Worm (Caenorhabditis elegans): ENCODE measurements around the gene scvp-1.

Gene scvp-1

DNA sequence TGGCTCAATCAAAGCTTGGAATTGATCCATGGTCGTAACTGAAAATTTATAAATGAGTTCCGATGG, 34.1 kb downstream of the scvp-1 start, which contains the start of gene sec-61.G:
Gene sec-61.G (minus strand): TSS at position 38 of the 66 bp plus-strand sequence.
- no peak for TF ChIP-seq jun-1 (tag; optimal IDR thresholded peaks at IDR 0.05)
- no peak for TF ChIP-seq ceh-9 (tag; optimal IDR thresholded peaks at IDR 0.05)
- TF ChIP-seq nhr-67 (tag; optimal IDR thresholded peaks at IDR 0.05) = no peak
- no peak for TF ChIP-seq lin-39 (tag; optimal IDR thresholded peaks at IDR 0.05)
- no peak for TF ChIP-seq zag-1 (tag; optimal IDR thresholded peaks at IDR 0.05)
- TF ChIP-seq mdl-1 (tag; optimal IDR thresholded peaks at IDR 0.05) = no peak
- no peak for TF ChIP-seq ZK546.5 (tag; optimal IDR thresholded peaks at IDR 0.05)
- no peak for TF ChIP-seq lin-15B (tag; optimal IDR thresholded peaks at IDR 0.05)
- no peak for TF ChIP-seq fos-1 (tag; optimal IDR thresholded peaks at IDR 0.05)
- no peak for TF ChIP-seq nhr-12 (tag; optimal IDR thresholded peaks at IDR 0.05)
- TF ChIP-seq ceh-82 (tag; optimal IDR thresholded peaks at IDR 0.05) = no peak
- TF ChIP-seq aly-2 (tag; optimal IDR thresholded peaks at IDR 0.05) = no peak
- no peak for TF ChIP-seq R02D3.7 (tag; optimal IDR thresholded peaks at IDR 0.05)
- TF ChIP-seq ama-1 (optimal IDR thresholded peaks at IDR 0.05) = no peak
- no peak for TF ChIP-seq skn-1 (tag; optimal IDR thresholded peaks at IDR 0.05)
- no peak for TF ChIP-seq mml-1 (tag; optimal IDR thresholded peaks at IDR 0.05)
- TF ChIP-seq lsy-12 (tag; optimal IDR thresholded peaks at IDR 0.05) = no peak
- no peak for TF ChIP-seq egl-5 (tag; optimal IDR thresholded peaks at IDR 0.05)

DNA sequence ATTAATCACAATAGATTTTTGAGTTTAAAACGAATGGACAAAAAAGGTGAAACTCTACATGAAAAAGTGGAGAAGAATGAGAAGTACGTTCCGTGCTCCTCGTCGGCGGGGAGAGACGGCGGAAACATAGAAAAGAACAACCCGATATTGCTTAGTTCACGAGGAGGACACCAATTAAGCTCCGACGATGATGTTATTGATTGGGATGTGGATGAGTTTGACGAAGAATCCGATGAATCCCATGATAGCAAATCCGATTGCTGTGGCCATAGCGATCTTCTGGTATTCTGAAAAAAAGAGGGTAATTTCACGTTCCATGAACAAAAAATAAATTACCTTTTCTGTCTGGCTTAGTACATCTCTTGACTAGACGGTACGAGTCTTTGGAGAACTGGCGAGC, 34.4 kb downstream of the scvp-1 start:
- TF ChIP-seq R02D3.7 (tag; optimal IDR thresholded peaks at IDR 0.05) = no peak
- no peak for TF ChIP-seq ceh-28 (tag; optimal IDR thresholded peaks at IDR 0.05)
- no peak for TF ChIP-seq ZK546.5 (tag; optimal IDR thresholded peaks at IDR 0.05)
- TF ChIP-seq nhr-11 (tag; optimal IDR thresholded peaks at IDR 0.05) = no peak
- no peak for TF ChIP-seq skn-1 (tag; optimal IDR thresholded peaks at IDR 0.05)
- no peak for TF ChIP-seq egl-27 (tag; optimal IDR thresholded peaks at IDR 0.05)
- TF ChIP-seq daf-12 (tag; optimal IDR thresholded peaks at IDR 0.05) = no peak
- no peak for TF ChIP-seq unc-62 (GFP tag; optimal IDR thresholded peaks at IDR 0.05)
- TF ChIP-seq snpc-4 (tag; optimal IDR thresholded peaks at IDR 0.05) = no peak
- no peak for TF ChIP-seq ztf-11 (tag; optimal IDR thresholded peaks at IDR 0.05)

DNA sequence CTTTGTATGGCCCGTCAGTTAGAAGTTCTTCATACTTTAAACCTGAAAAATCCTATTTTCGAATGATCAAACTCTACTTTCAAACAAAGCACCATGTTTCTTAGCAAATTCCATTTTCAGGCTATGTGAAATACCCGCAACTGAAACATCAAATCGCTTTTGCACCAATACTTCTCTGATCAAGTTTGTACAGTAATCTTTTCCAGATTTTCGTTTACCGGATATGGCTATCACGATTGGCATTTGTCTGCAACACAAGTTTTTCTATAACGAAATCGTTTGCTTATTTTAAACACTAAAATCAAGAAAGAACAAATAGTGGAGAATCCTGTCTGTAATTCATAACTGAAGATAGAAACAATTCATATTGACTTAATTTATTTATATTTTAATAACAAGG, 34.8 kb downstream of the scvp-1 start, which contains the start of gene F32D8.13:
Gene F32D8.13 (minus strand): TSS at position 249 of the 400 bp plus-strand sequence.
- TF ChIP-seq nhr-23 (tag; optimal IDR thresholded peaks at IDR 0.05) = peak; percentile 18
- no peak for TF ChIP-seq nfya-1 (tag; optimal IDR thresholded peaks at IDR 0.05; ENCODE audit: insufficient read depth)
- TF ChIP-seq nhr-43 (tag; optimal IDR thresholded peaks at IDR 0.05; ENCODE audit: poor library complexity, severe bottlenecking) = peak; percentile 5

DNA sequence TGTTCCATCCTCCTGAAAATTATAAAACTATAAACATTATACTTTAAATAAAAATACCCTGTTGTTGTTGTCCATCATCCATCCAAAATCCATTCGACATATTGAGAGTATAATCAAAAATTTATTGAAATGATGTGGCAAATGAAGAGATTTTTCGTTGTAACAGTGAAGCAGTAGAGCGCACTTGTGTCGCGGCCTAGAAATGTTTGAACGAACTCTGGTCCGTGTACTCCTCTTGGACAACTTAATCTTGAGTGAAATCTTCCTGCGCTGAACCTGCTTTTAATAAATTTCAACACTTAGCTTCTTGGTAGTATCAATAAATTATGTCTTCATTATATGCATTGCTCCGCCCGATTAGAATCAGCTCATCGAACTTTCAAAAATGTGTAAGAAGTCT, 36.5 kb downstream of the scvp-1 start, which contains the start of the genes F32D8.14 and F32D8.5:
Gene F32D8.14 (minus strand): TSS at position 188 of the 400 bp plus-strand sequence.
Gene F32D8.5 (plus strand): TSS at position 200 of the 400 bp plus-strand sequence.
- TF ChIP-seq lin-15B (tag; optimal IDR thresholded peaks at IDR 0.05) = peak; percentile 92
- peak; percentile 81 for TF ChIP-seq pha-4 (tag; optimal IDR thresholded peaks at IDR 0.05)
- peak; percentile 91 for TF ChIP-seq nhr-23 (tag; optimal IDR thresholded peaks at IDR 0.05)
- TF ChIP-seq egl-5 (tag; optimal IDR thresholded peaks at IDR 0.05) = peak; percentile 79
- no peak for TF ChIP-seq nhr-11 (tag; optimal IDR thresholded peaks at IDR 0.05)
- no peak for TF ChIP-seq eor-1 (tag; optimal IDR thresholded peaks at IDR 0.05)
- no peak for TF ChIP-seq fkh-2 (tag; optimal IDR thresholded peaks at IDR 0.05)
- TF ChIP-seq nfya-1 (tag; optimal IDR thresholded peaks at IDR 0.05; ENCODE audit: insufficient read depth) = peak; percentile 81
- peak; percentile 53 for TF ChIP-seq ztf-4 (tag; optimal IDR thresholded peaks at IDR 0.05)
- TF ChIP-seq zag-1 (tag; optimal IDR thresholded peaks at IDR 0.05) = no peak
- TF ChIP-seq mml-1 (tag; optimal IDR thresholded peaks at IDR 0.05) = no peak
- no peak for TF ChIP-seq unc-39 (tag; optimal IDR thresholded peaks at IDR 0.05)
- peak; percentile 19 for TF ChIP-seq ama-1 (optimal IDR thresholded peaks at IDR 0.05)
- no peak for TF ChIP-seq nhr-67 (tag; optimal IDR thresholded peaks at IDR 0.05)
- TF ChIP-seq nhr-237 (tag; optimal IDR thresholded peaks at IDR 0.05) = no peak
- no peak for TF ChIP-seq sea-2 (GFP tag; optimal IDR thresholded peaks at IDR 0.05)
- peak; percentile 65 for TF ChIP-seq elt-1 (tag; optimal IDR thresholded peaks at IDR 0.05)
- TF ChIP-seq nhr-43 (tag; optimal IDR thresholded peaks at IDR 0.05; ENCODE audit: poor library complexity, severe bottlenecking) = peak; percentile 93
- peak; percentile 5 for TF ChIP-seq ceh-82 (tag; optimal IDR thresholded peaks at IDR 0.05)
- no peak for TF ChIP-seq nhr-77 (tag; optimal IDR thresholded peaks at IDR 0.05)
- TF ChIP-seq hmg-11 (tag; optimal IDR thresholded peaks at IDR 0.05) = peak; percentile 53
- TF ChIP-seq egl-27 (tag; optimal IDR thresholded peaks at IDR 0.05) = no peak
- peak; percentile 40 for TF ChIP-seq pqm-1 (tag; optimal IDR thresholded peaks at IDR 0.05)
- peak; percentile 50 for TF ChIP-seq skn-1 (tag; optimal IDR thresholded peaks at IDR 0.05)
- TF ChIP-seq ceh-28 (tag; optimal IDR thresholded peaks at IDR 0.05) = peak; percentile 51
- TF ChIP-seq jun-1 (tag; optimal IDR thresholded peaks at IDR 0.05) = no peak
- no peak for TF ChIP-seq fkh-10 (GFP tag; optimal IDR thresholded peaks at IDR 0.05)
- TF ChIP-seq nhr-12 (tag; optimal IDR thresholded peaks at IDR 0.05) = no peak
- peak; percentile 42 for TF ChIP-seq ZK546.5 (tag; optimal IDR thresholded peaks at IDR 0.05)
- TF ChIP-seq daf-12 (tag; optimal IDR thresholded peaks at IDR 0.05) = no peak
- TF ChIP-seq elt-2 (tag; optimal IDR thresholded peaks at IDR 0.05) = peak; percentile 42
- TF ChIP-seq tbx-2 (tag; optimal IDR thresholded peaks at IDR 0.05) = no peak
- TF ChIP-seq nhr-28 (tag; optimal IDR thresholded peaks at IDR 0.05) = no peak
- TF ChIP-seq snpc-4 (tag; optimal IDR thresholded peaks at IDR 0.05) = peak; percentile 88
- TF ChIP-seq lin-39 (tag; optimal IDR thresholded peaks at IDR 0.05) = peak; percentile 90
- TF ChIP-seq fos-1 (tag; optimal IDR thresholded peaks at IDR 0.05) = no peak
- TF ChIP-seq elt-3 (tag; optimal IDR thresholded peaks at IDR 0.05) = no peak
- no peak for TF ChIP-seq nhr-76 (tag; optimal IDR thresholded peaks at IDR 0.05)
- no peak for TF ChIP-seq unc-62 (GFP tag; optimal IDR thresholded peaks at IDR 0.05)
- no peak for TF ChIP-seq ztf-11 (tag; optimal IDR thresholded peaks at IDR 0.05)
- TF ChIP-seq nhr-25 (tag; optimal IDR thresholded peaks at IDR 0.05) = peak; percentile 88
- peak; percentile 50 for TF ChIP-seq lsy-12 (tag; optimal IDR thresholded peaks at IDR 0.05)

Measured in whole organism, L3 larva.